Fruit fly (Drosophila melanogaster) whole organism, embryonic: Measurements from ENCODE around the gene arg.

ENCODE experiments used
- Bgb ChIP-seq: fragments of 200-800 bp; sonication (Bioruptor generic); IDR thresholded peaks from 2 replicates; pipeline ENCODE4 v1.3.6; 2022; ENCODE audit warnings: missing biosample characterization, missing genetic modification characterization; ENCODE audit not compliant: partially characterized antibody
- CG10274 ChIP-seq: fragments of 200-800 bp; sonication (Bioruptor generic); optimal IDR thresholded peaks from 3 replicates; lab custom pipeline; 2017; ENCODE audit warnings: missing biosample characterization, mild to moderate bottlenecking, missing genetic modification characterization
- CG11560 ChIP-seq: fragments of 200-800 bp; sonication (Bioruptor generic); IDR thresholded peaks from 3 replicates; pipeline ENCODE4 v1.3.6; 2022; ENCODE audit warnings: missing biosample characterization, missing genetic modification characterization
- CG13775 ChIP-seq: fragments of 200-800 bp; sonication (Bioruptor generic); optimal IDR thresholded peaks from 3 replicates; lab custom pipeline; 2017; ENCODE audit warnings: missing biosample characterization, mild to moderate bottlenecking, missing genetic modification characterization
- CG14441 ChIP-seq: fragments of 200-800 bp; sonication (Bioruptor generic); IDR thresholded peaks from 2 replicates; pipeline ENCODE4 v1.3.6; 2022; ENCODE audit warnings: missing biosample characterization, missing genetic modification characterization
- CG14667 ChIP-seq: fragments of 200-800 bp; sonication (Bioruptor generic); IDR thresholded peaks from 2 replicates; pipeline ENCODE4 v1.3.6; 2022; ENCODE audit warnings: missing biosample characterization, missing genetic modification characterization
- CG1647 ChIP-seq: fragments of 200-800 bp; sonication (Bioruptor generic); optimal IDR thresholded peaks from 3 replicates; lab custom pipeline; 2016; ENCODE audit warnings: missing biosample characterization, missing genetic modification characterization
- CG17359 ChIP-seq: fragments of 200-800 bp; sonication (Bioruptor generic); optimal IDR thresholded peaks from 3 replicates; lab custom pipeline; 2018; ENCODE audit warnings: missing biosample characterization, mild to moderate bottlenecking, missing genetic modification characterization, moderate library complexity
- CG17802 ChIP-seq: fragments of 200-800 bp; sonication (Bioruptor generic); optimal IDR thresholded peaks from 2 replicates; lab custom pipeline; 2018; ENCODE audit warnings: missing biosample characterization, mild to moderate bottlenecking, missing genetic modification characterization, moderate library complexity
- CG2129 ChIP-seq: fragments of 200-800 bp; sonication (Bioruptor generic); IDR thresholded peaks from 2 replicates; pipeline ENCODE4 v1.3.6; 2022; ENCODE audit warnings: missing biosample characterization, missing genetic modification characterization; ENCODE audit not compliant: partially characterized antibody
- CG31224 ChIP-seq: fragments of 200-800 bp; sonication (Bioruptor generic); IDR thresholded peaks from 2 replicates; pipeline ENCODE4 v1.3.6; 2022; ENCODE audit warnings: missing biosample characterization, missing genetic modification characterization
- CG43689 ChIP-seq: fragments of 200-800 bp; sonication (Bioruptor generic); IDR thresholded peaks from 2 replicates; pipeline ENCODE4 v1.3.6; 2022; ENCODE audit warnings: missing biosample characterization, missing genetic modification characterization
- CG4854 ChIP-seq: fragments of 200-800 bp; sonication (Bioruptor generic); optimal IDR thresholded peaks from 2 replicates; lab custom pipeline; 2016; ENCODE audit warnings: missing biosample characterization, missing genetic modification characterization, inconsistent platforms
- CG7357 ChIP-seq: fragments of 200-800 bp; sonication (Bioruptor generic); IDR thresholded peaks from 3 replicates; pipeline ENCODE4 v1.3.6; 2022; ENCODE audit warnings: missing biosample characterization, missing genetic modification characterization
- CG7928 ChIP-seq: fragments of 200-800 bp; sonication (Bioruptor generic); optimal IDR thresholded peaks from 2 replicates; lab custom pipeline; 2017; ENCODE audit warnings: missing biosample characterization, mild to moderate bottlenecking, missing genetic modification characterization
- CG8388 ChIP-seq: fragments of 200-800 bp; sonication (Bioruptor generic); optimal IDR thresholded peaks from 2 replicates; lab custom pipeline; 2019; ENCODE audit warnings: missing biosample characterization, mild to moderate bottlenecking, missing genetic modification characterization, moderate library complexity
- Dbx ChIP-seq: fragments of 200-800 bp; sonication (Bioruptor generic); IDR thresholded peaks from 3 replicates; pipeline ENCODE4 v1.3.6; 2022; ENCODE audit warnings: missing biosample characterization, missing genetic modification characterization
- Dp ChIP-seq: fragments of 200-800 bp; sonication (Bioruptor generic); optimal IDR thresholded peaks from 2 replicates; lab custom pipeline; 2018; ENCODE audit warnings: missing biosample characterization, mild to moderate bottlenecking, missing genetic modification characterization, moderate library complexity
- Drgx ChIP-seq: fragments of 200-800 bp; sonication (Bioruptor generic); IDR thresholded peaks from 2 replicates; pipeline ENCODE4 v1.3.6; 2022; ENCODE audit warnings: missing biosample characterization, missing genetic modification characterization
- Elba2 ChIP-seq: fragments of 200-800 bp; sonication (Bioruptor generic); optimal IDR thresholded peaks from 3 replicates; lab custom pipeline; 2016; ENCODE audit warnings: missing biosample characterization, missing genetic modification characterization
- Fer2 ChIP-seq: fragments of 200-800 bp; sonication (Bioruptor generic); optimal IDR thresholded peaks from 2 replicates; lab custom pipeline; 2018; ENCODE audit warnings: missing biosample characterization, mild to moderate bottlenecking, missing genetic modification characterization, moderate library complexity
- Gsc ChIP-seq: fragments of 200-800 bp; sonication (Bioruptor generic); IDR thresholded peaks from 2 replicates; pipeline ENCODE4 v1.3.6; 2022; ENCODE audit warnings: missing biosample characterization, missing genetic modification characterization
- HLH4C ChIP-seq: fragments of 200-800 bp; sonication (Bioruptor generic); IDR thresholded peaks from 3 replicates; pipeline ENCODE4 v1.3.6; 2022; ENCODE audit warnings: missing biosample characterization, missing genetic modification characterization; ENCODE audit not compliant: partially characterized antibody
- HLH54F ChIP-seq: fragments of 200-800 bp; sonication (Bioruptor generic); optimal IDR thresholded peaks from 3 replicates; lab custom pipeline; 2016; ENCODE audit warnings: missing biosample characterization, missing genetic modification characterization
- Hmr ChIP-seq: fragments of 200-800 bp; sonication (Bioruptor generic); optimal IDR thresholded peaks from 3 replicates; lab custom pipeline; 2017; ENCODE audit warnings: mild to moderate bottlenecking, missing biosample characterization, missing genetic modification reagents, missing genetic modification characterization
- MBD-R2 ChIP-seq: fragments of 200-800 bp; sonication (Bioruptor generic); IDR thresholded peaks from 2 replicates; pipeline ENCODE4 v1.3.6; 2022; ENCODE audit warnings: missing biosample characterization, missing genetic modification characterization
- Max ChIP-seq: fragments of 200-800 bp; sonication (Bioruptor generic); optimal IDR thresholded peaks from 2 replicates; lab custom pipeline; 2016; ENCODE audit warnings: missing biosample characterization, mild to moderate bottlenecking, missing genetic modification characterization
- NC2α ChIP-seq: fragments of 200-800 bp; sonication (Bioruptor generic); optimal IDR thresholded peaks from 2 replicates; lab custom pipeline; 2016; ENCODE audit warnings: missing biosample characterization, missing genetic modification characterization
- Rfx ChIP-seq: fragments of 200-800 bp; sonication (Bioruptor generic); IDR thresholded peaks from 2 replicates; pipeline ENCODE4 v1.3.6; 2022; ENCODE audit warnings: missing biosample characterization, missing genetic modification characterization
- Sox102F ChIP-seq: fragments of 200-800 bp; sonication (Bioruptor generic); optimal IDR thresholded peaks from 2 replicates; lab custom pipeline; 2018; ENCODE audit warnings: missing biosample characterization, mild to moderate bottlenecking, missing genetic modification characterization, moderate library complexity
- Usf ChIP-seq: fragments of 200-800 bp; sonication (Bioruptor generic); optimal IDR thresholded peaks from 2 replicates; lab custom pipeline; 2017; ENCODE audit warnings: missing genotype, missing biosample characterization, missing genetic modification characterization
- ab ChIP-seq: fragments of 200-800 bp; sonication (Bioruptor generic); optimal IDR thresholded peaks from 2 replicates; lab custom pipeline; 2016; ENCODE audit warnings: missing biosample characterization, missing genetic modification characterization
- corto ChIP-seq: fragments of 200-800 bp; sonication (Bioruptor generic); optimal IDR thresholded peaks from 2 replicates; lab custom pipeline; 2016; ENCODE audit warnings: missing biosample characterization, mild to moderate bottlenecking, missing genetic modification characterization, moderate library complexity
- ems ChIP-seq: fragments of 200-800 bp; sonication (Bioruptor generic); optimal IDR thresholded peaks from 3 replicates; lab custom pipeline; 2016; ENCODE audit warnings: missing biosample characterization, missing genetic modification characterization
- en ChIP-seq: fragments of 200-800 bp; sonication (Bioruptor generic); optimal IDR thresholded peaks from 2 replicates; lab custom pipeline; 2016; ENCODE audit warnings: missing biosample characterization, missing genetic modification characterization
- fru ChIP-seq: fragments of >200 bp; optimal IDR thresholded peaks from 2 replicates; lab custom pipeline; 2017
- gfzf ChIP-seq: fragments of 200-800 bp; sonication (Bioruptor generic); optimal IDR thresholded peaks from 2 replicates; lab custom pipeline; 2016; ENCODE audit warnings: missing biosample characterization, mild to moderate bottlenecking, missing genetic modification characterization, moderate library complexity
- gro ChIP-seq: fragments of 200-800 bp; sonication (Bioruptor generic); optimal IDR thresholded peaks from 2 replicates; lab custom pipeline; 2016; ENCODE audit warnings: missing biosample characterization, missing genetic modification characterization
- her ChIP-seq: fragments of 200-800 bp; sonication (Bioruptor generic); optimal IDR thresholded peaks from 2 replicates; lab custom pipeline; 2016; ENCODE audit warnings: missing biosample characterization, missing genetic modification characterization
- insv ChIP-seq, 2 experiments: fragments of 200-800 bp; sonication (Bioruptor generic); optimal IDR thresholded peaks; 3 replicates each; lab custom pipeline; 2016 to 2018; ENCODE audit warnings: missing biosample characterization in 2 of 2, missing genetic modification characterization in 2 of 2
- inv ChIP-seq: fragments of 200-800 bp; sonication (Bioruptor generic); IDR thresholded peaks from 2 replicates; pipeline ENCODE4 v1.3.6; 2022; ENCODE audit warnings: missing biosample characterization, missing genetic modification characterization; ENCODE audit not compliant: partially characterized antibody
- jigr1 ChIP-seq: fragments of 200-800 bp; sonication (Bioruptor generic); IDR thresholded peaks from 3 replicates; pipeline ENCODE4 v1.3.6; 2022; ENCODE audit warnings: missing biosample characterization, missing genetic modification characterization
- nom ChIP-seq: fragments of 200-800 bp; sonication (Bioruptor generic); optimal IDR thresholded peaks from 2 replicates; lab custom pipeline; 2017; ENCODE audit warnings: missing biosample characterization, missing genetic modification characterization, mild to moderate bottlenecking, moderate library complexity, missing genetic modification reagents
- onecut ChIP-seq: fragments of 200-800 bp; sonication (Bioruptor generic); IDR thresholded peaks from 2 replicates; pipeline ENCODE4 v1.3.6; 2022; ENCODE audit warnings: missing biosample characterization, missing genetic modification characterization
- pros ChIP-seq: fragments of 200-800 bp; sonication (Bioruptor generic); optimal IDR thresholded peaks from 3 replicates; lab custom pipeline; 2019; ENCODE audit warnings: missing biosample characterization, mild to moderate bottlenecking, missing genetic modification characterization, moderate library complexity
- ranshi ChIP-seq: fragments of 200-800 bp; sonication (Bioruptor generic); IDR thresholded peaks from 2 replicates; pipeline ENCODE4 v1.3.6; 2022; ENCODE audit warnings: missing biosample characterization, missing genetic modification characterization
- slbo ChIP-seq: fragments of 200-800 bp; sonication (Bioruptor generic); IDR thresholded peaks from 2 replicates; pipeline ENCODE4 v1.3.6; 2022; ENCODE audit warnings: missing biosample characterization, missing genetic modification characterization
- sna ChIP-seq: fragments of 200-800 bp; sonication (Bioruptor generic); IDR thresholded peaks from 2 replicates; pipeline ENCODE4 v1.3.6; 2022; ENCODE audit warnings: missing biosample characterization, missing genetic modification characterization; ENCODE audit not compliant: partially characterized antibody
- sob ChIP-seq: fragments of 200-800 bp; sonication (Bioruptor generic); IDR thresholded peaks from 2 replicates; pipeline ENCODE4 v1.3.6; 2022; ENCODE audit warnings: missing biosample characterization, missing genetic modification characterization
- stc ChIP-seq: fragments of 200-800 bp; sonication (Bioruptor generic); IDR thresholded peaks from 2 replicates; pipeline ENCODE4 v1.3.6; 2022; ENCODE audit warnings: missing biosample characterization, missing genetic modification characterization
- tgo ChIP-seq: fragments of 200-800 bp; sonication (Bioruptor generic); IDR thresholded peaks from 3 replicates; pipeline ENCODE4 v1.3.6; 2022; ENCODE audit warnings: missing biosample characterization, missing genetic modification characterization

The arg gene

DNA sequence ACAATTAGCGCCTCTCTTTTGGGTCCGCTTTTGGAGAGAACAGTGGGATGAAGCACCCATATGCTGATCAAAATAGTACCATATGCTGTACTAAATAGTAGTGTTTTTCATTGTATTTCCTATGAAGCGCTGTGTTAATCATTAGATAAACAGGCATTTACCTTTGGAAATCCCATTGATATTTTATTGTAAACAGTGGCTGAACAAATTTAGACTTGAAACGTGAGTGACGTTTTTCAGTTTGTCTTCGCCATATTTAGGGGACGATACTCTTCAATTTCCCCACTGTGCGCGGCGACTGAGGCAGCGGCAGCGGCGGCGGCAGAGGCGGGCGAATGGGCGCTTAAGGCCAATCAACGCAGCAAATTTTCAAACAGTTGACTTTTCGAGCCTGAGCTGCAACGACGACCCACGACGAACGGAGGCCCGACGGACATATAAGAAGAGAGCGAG, 9.6 kb upstream of the arg start (continued):
- TF ChIP-seq Gsc (GFP tag; lab: Robert Waterston, UW) (no peak), ranshi (GFP tag; lab: Robert Waterston, UW) (peak; percentile 60), Drgx (GFP tag; lab: Robert Waterston, UW) (peak; percentile 74; the same call in 1 of the 2 replicates), CG14441 (GFP tag; lab: Robert Waterston, UW) (peak; percentile 68), gro (GFP tag; lab: Kevin White, UChicago) (peak; percentile 92), Bgb (no peak; the same call in 1 of the 2 replicates), NC2α (GFP tag; lab: Kevin White, UChicago) (peak; percentile 68), CG7928 (peak; percentile 47), inv (GFP tag; lab: Robert Waterston, UW) (no peak), CG7357 (peak; percentile 58; the same call in 1 of the 3 replicates), sob (GFP tag; lab: Robert Waterston, UW) (peak; percentile 84), Rfx (peak; percentile 85), Max (peak; percentile 75), Dbx (peak; percentile 80), CG13775 (GFP tag; lab: Kevin White, UChicago) (peak; percentile 74), slbo (peak; percentile 69; the same call in 1 of the 2 replicates), CG17359 (tag; lab: Kevin White, UChicago) (peak; percentile 80), CG11560 (tag; lab: Robert Waterston, UW) (peak; percentile 50; the same call in 1 of the 3 replicates), stc (GFP tag; lab: Robert Waterston, UW) (peak; percentile 68), CG43689 (0 out of 2 replicates have a peak, but pooled peaks have one; percentile 12), insv (GFP tag; optimal IDR thresholded peaks at IDR 0.05; lab: Kevin White, UChicago) (peak in 1 of 2 experiments; percentile 23), HLH54F (GFP tag; lab: Kevin White, UChicago) (peak; percentile 80), CG10274 (GFP tag; lab: Kevin White, UChicago) (peak; percentile 73), HLH4C (no peak), CG14667 (no peak), jigr1 (no peak), CG17802 (no peak), ems (GFP tag; lab: Kevin White, UChicago) (peak; percentile 72), tgo (peak; percentile 70), Dp (no peak), nom (GFP tag; lab: Kevin White, UChicago) (peak; percentile 13), fru (lab: Kevin White, UChicago) (no peak), CG1647 (GFP tag; lab: Kevin White, UChicago) (peak; percentile 59), Fer2 (peak; percentile 73), onecut (GFP tag; lab: Robert Waterston, UW) (no peak; the same call in 1 of the 2 replicates), en (peak; percentile 62), MBD-R2 (peak; percentile 51; the same call in 1 of the 2 replicates), gfzf (GFP tag; lab: Kevin White, UChicago) (no peak), ab (no peak), Usf (GFP tag; lab: Kevin White, UChicago) (peak; percentile 58), her (GFP tag; lab: Kevin White, UChicago) (peak; percentile 71), Sox102F (GFP tag; lab: Kevin White, UChicago) (no peak), CG31224 (peak; percentile 44; the same call in 1 of the 2 replicates), sna (GFP tag; lab: Robert Waterston, UW) (no peak), CG4854 (GFP tag; lab: Kevin White, UChicago) (peak; percentile 70), pros (no peak), CG2129 (GFP tag; lab: Robert Waterston, UW) (no peak), corto (no peak), CG8388 (GFP tag; lab: Kevin White, UChicago) (no peak), Hmr (GFP tag; lab: Kevin White, UChicago) (peak; percentile 94), Elba2 (no peak)
